Worm (Caenorhabditis elegans): ENCODE results near the gene C13G3.12.

ce11 chrV:11063115-11063514 is 40.4 kb upstream of the C13G3.12 start, which contains the start of gene T04C12.9:
- no peak for TF ChIP-seq ceh-83 (GFP tag; optimal IDR thresholded peaks at IDR 0.05)
- no peak for TF ChIP-seq ztf-11 (tag; optimal IDR thresholded peaks at IDR 0.05)
- no peak for TF ChIP-seq snpc-4 (tag; optimal IDR thresholded peaks at IDR 0.05)
- no peak for TF ChIP-seq elt-1 (tag; optimal IDR thresholded peaks at IDR 0.05; ENCODE audit: borderline replicate concordance, insufficient read depth)
- TF ChIP-seq nhr-28 (tag; optimal IDR thresholded peaks at IDR 0.05): no peak

Data from whole organism, mixed stage, embryonic.